Worm (Caenorhabditis elegans) whole organism, L4/young adult: ENCODE data around the gene hlh-26.

Source experiments
- W03F9.2 ChIP-seq: fragments of 150-350 bp; optimal IDR thresholded peaks from 2 replicates; lab custom pipeline; 2014; ENCODE audit warnings: missing biosample characterization, missing genetic modification characterization
- dao-5 ChIP-seq: sonication (generic microtip); optimal IDR thresholded peaks from 2 replicates; lab custom pipeline; 2016; ENCODE audit warnings: missing genotype, missing genetic modification characterization, moderate library complexity, missing compliant biosample characterization
- him-1 ChIP-seq: sonication (generic microtip); optimal IDR thresholded peaks from 2 replicates; lab custom pipeline; 2016; ENCODE audit warnings: missing genotype, missing genetic modification reagents, missing genetic modification characterization, missing compliant biosample characterization

DNA sequence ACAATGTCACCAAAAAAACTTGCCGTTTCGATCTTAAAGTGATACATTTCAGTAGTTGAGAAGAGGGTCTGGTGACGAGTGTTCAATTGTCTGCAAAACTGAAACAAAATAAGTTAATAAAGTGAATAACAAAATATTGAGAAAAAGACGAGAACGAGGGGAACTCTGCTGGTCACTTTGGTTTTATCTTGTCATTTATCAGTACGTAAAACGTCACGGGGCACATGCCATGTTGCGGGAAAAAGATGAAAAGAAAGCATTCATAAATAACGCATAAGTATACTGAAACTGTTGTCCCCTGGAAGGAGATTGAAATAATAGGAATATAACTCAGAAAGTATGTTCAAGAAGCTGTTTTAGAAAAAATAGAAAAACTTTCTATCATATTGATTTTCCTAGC, 18.7 kb downstream of the hlh-26 start, which contains the start of gene sahd-1:
- no peak for TF ChIP-seq him-1 (tag; lab: Kevin White, UChicago)
- TF ChIP-seq dao-5 (tag; lab: Kevin White, UChicago) = no peak
- no peak for TF ChIP-seq W03F9.2 (tag; lab: Kevin White, UChicago)
